Fruit fly (Drosophila melanogaster) whole organism, wandering third instar larva: ENCODE data around the gene Fur2.

Source experiments
- Abd-B ChIP-seq: fragments of >200 bp; optimal IDR thresholded peaks from 2 replicates; lab custom pipeline; 2017; ENCODE audit warnings: missing biosample characterization, missing genetic modification characterization
- CG32264 ChIP-seq: fragments of 200-800 bp; sonication (Bioruptor generic); optimal IDR thresholded peaks from 2 replicates; lab custom pipeline; 2016; ENCODE audit warnings: missing biosample characterization, missing genetic modification characterization
- CG9705 ChIP-seq: fragments of 200-800 bp; sonication (Bioruptor generic); optimal IDR thresholded peaks from 2 replicates; lab custom pipeline; 2018; ENCODE audit warnings: missing biosample characterization, mild to moderate bottlenecking, missing genetic modification characterization
- CrebA ChIP-seq: fragments of 200-800 bp; sonication (Bioruptor generic); optimal IDR thresholded peaks from 2 replicates; lab custom pipeline; 2016; ENCODE audit warnings: missing biosample characterization, mild to moderate bottlenecking, missing genetic modification characterization, borderline replicate concordance
- Dfd ChIP-seq: fragments of >200 bp; optimal IDR thresholded peaks from 2 replicates; lab custom pipeline; 2017; ENCODE audit warnings: missing biosample characterization, missing genetic modification characterization
- Dif ChIP-seq: fragments of 200-275, 200-300 bp; sonication (Bioruptor generic); optimal IDR thresholded peaks from 2 replicates; lab custom pipeline; 2018; ENCODE audit warnings: missing biosample characterization, missing genetic modification characterization; ENCODE audit not compliant: partially characterized antibody
- GATAd ChIP-seq: sonication (Bioruptor generic); optimal IDR thresholded peaks from 2 replicates; lab custom pipeline; 2016; ENCODE audit warnings: missing biosample characterization, missing genetic modification characterization
- HLH106 ChIP-seq: fragments of 200-800 bp; optimal IDR thresholded peaks from 3 replicates; lab custom pipeline; 2019; ENCODE audit warnings: missing biosample characterization, mild to moderate bottlenecking, missing genetic modification characterization, moderate library complexity
- Hnf4 ChIP-seq: fragments of 200-800 bp; sonication (Bioruptor generic); optimal IDR thresholded peaks from 2 replicates; lab custom pipeline; 2016; ENCODE audit warnings: missing biosample characterization, mild to moderate bottlenecking, missing genetic modification characterization
- Hr78 ChIP-seq: fragments of >200 bp; optimal IDR thresholded peaks from 2 replicates; lab custom pipeline; 2017; ENCODE audit warnings: missing biosample characterization, missing genetic modification characterization
- Hr83 ChIP-seq: fragments of 200-300 bp; sonication (Bioruptor generic); optimal IDR thresholded peaks from 2 replicates; lab custom pipeline; 2016; ENCODE audit warnings: missing biosample characterization, mild to moderate bottlenecking, missing genetic modification characterization, moderate library complexity; ENCODE audit not compliant: poor library complexity, severe bottlenecking
- Jra ChIP-seq: sonication (Bioruptor generic); optimal IDR thresholded peaks from 2 replicates; lab custom pipeline; 2016; ENCODE audit warnings: missing biosample characterization, missing genetic modification characterization
- Mio ChIP-seq: sonication (Bioruptor generic); optimal IDR thresholded peaks from 2 replicates; lab custom pipeline; 2016; ENCODE audit warnings: missing biosample characterization, missing genetic modification characterization
- Myc ChIP-seq: fragments of >200 bp; optimal IDR thresholded peaks from 2 replicates; lab custom pipeline; 2017
- N ChIP-seq: fragments of >200 bp; optimal IDR thresholded peaks from 2 replicates; lab custom pipeline; 2018; ENCODE audit warnings: missing biosample characterization, missing external identifiers, missing genetic modification characterization
- OdsH ChIP-seq: fragments of 200-800 bp; sonication (Bioruptor generic); optimal IDR thresholded peaks from 2 replicates; lab custom pipeline; 2016; ENCODE audit warnings: missing biosample characterization, mild to moderate bottlenecking, missing genetic modification characterization
- Rel ChIP-seq, 2 experiments: fragments of 200-800 bp; sonication (Bioruptor generic) in 1 of 2; optimal IDR thresholded peaks; 2 replicates in 1 of 2; 3 replicates in 1 of 2; lab custom pipeline; 2016 to 2019; ENCODE audit warnings: mild to moderate bottlenecking in 2 of 2, missing biosample characterization in 2 of 2, missing genetic modification characterization in 2 of 2, moderate library complexity in 1 of 2
- Sp1 ChIP-seq: fragments of 200-800 bp; sonication (Bioruptor generic); optimal IDR thresholded peaks from 3 replicates; lab custom pipeline; 2019; ENCODE audit warnings: missing biosample characterization, mild to moderate bottlenecking, missing genetic modification characterization, moderate library complexity
- Vsx2 ChIP-seq: fragments of 200-300, 225-300 bp; sonication (Bioruptor generic); optimal IDR thresholded peaks from 2 replicates; lab custom pipeline; 2018; ENCODE audit warnings: missing biosample characterization, missing genetic modification characterization; ENCODE audit not compliant: partially characterized antibody
- br ChIP-seq: fragments of 200-800 bp; sonication (Bioruptor generic); optimal IDR thresholded peaks from 2 replicates; lab custom pipeline; 2016; ENCODE audit warnings: missing biosample characterization, missing genetic modification characterization
- brk ChIP-seq: fragments of 200-800 bp; sonication (Bioruptor generic); optimal IDR thresholded peaks from 2 replicates; lab custom pipeline; 2016; ENCODE audit warnings: missing biosample characterization, mild to moderate bottlenecking, missing genetic modification characterization
- dl ChIP-seq, 2 experiments: fragments of 175-275, 200-275 bp in 1 of 2; fragments of 200-275 bp in 1 of 2; sonication (Bioruptor generic); optimal IDR thresholded peaks; lab custom pipeline; 2018; ENCODE audit warnings: mild to moderate bottlenecking in 2 of 2, missing biosample characterization in 2 of 2, missing genetic modification characterization in 2 of 2, moderate library complexity in 2 of 2; ENCODE audit not compliant: partially characterized antibody in 2 of 2, insufficient read depth in 1 of 2
- dmrt93B ChIP-seq: fragments of 200-800 bp; sonication (Bioruptor generic); optimal IDR thresholded peaks from 2 replicates; lab custom pipeline; 2018; ENCODE audit warnings: missing biosample characterization, mild to moderate bottlenecking, missing genetic modification characterization
- dsf ChIP-seq: sonication (Bioruptor generic); optimal IDR thresholded peaks from 2 replicates; lab custom pipeline; 2016; ENCODE audit warnings: missing biosample characterization, missing genetic modification characterization, borderline replicate concordance
- ey ChIP-seq: fragments of 200-800 bp; sonication (Bioruptor generic); optimal IDR thresholded peaks from 2 replicates; lab custom pipeline; 2016; ENCODE audit warnings: missing biosample characterization, missing genetic modification characterization
- foxo ChIP-seq, 2 experiments: fragments of 200-800 bp; sonication (Bioruptor generic); optimal IDR thresholded peaks; 2 replicates in 1 of 2; 3 replicates in 1 of 2; lab custom pipeline; 2016 to 2017; ENCODE audit warnings: missing biosample characterization in 2 of 2, missing genetic modification characterization in 2 of 2
- fru ChIP-seq: fragments of 200-800 bp; sonication (Bioruptor generic); optimal IDR thresholded peaks from 3 replicates; lab custom pipeline; 2016; ENCODE audit warnings: missing biosample characterization, mild to moderate bottlenecking, missing genetic modification characterization
- h ChIP-seq: fragments of 200-800 bp; sonication (Bioruptor generic); optimal IDR thresholded peaks from 3 replicates; lab custom pipeline; 2016; ENCODE audit warnings: missing biosample characterization, mild to moderate bottlenecking, missing genetic modification characterization
- jim ChIP-seq: fragments of 175-275, 200-325 bp; sonication (Bioruptor generic); optimal IDR thresholded peaks from 2 replicates; lab custom pipeline; 2016; ENCODE audit warnings: missing biosample characterization, mild to moderate bottlenecking, missing genetic modification characterization
- lola ChIP-seq: fragments of >200 bp; optimal IDR thresholded peaks from 2 replicates; lab custom pipeline; 2017; ENCODE audit warnings: missing biosample characterization, missing genetic modification characterization
- pan ChIP-seq: fragments of >200 bp; optimal IDR thresholded peaks from 2 replicates; lab custom pipeline; 2017
- psq ChIP-seq: fragments of 200-800 bp; sonication (Bioruptor generic); optimal IDR thresholded peaks from 3 replicates; lab custom pipeline; 2017; ENCODE audit warnings: missing biosample characterization, mild to moderate bottlenecking, missing genetic modification characterization, moderate library complexity
- rgr ChIP-seq: fragments of 200-800 bp; sonication (Bioruptor generic); optimal IDR thresholded peaks from 3 replicates; lab custom pipeline; 2016; ENCODE audit warnings: missing biosample characterization, mild to moderate bottlenecking, missing genetic modification characterization
- sage ChIP-seq: fragments of 200-800 bp; sonication (Bioruptor generic); optimal IDR thresholded peaks from 2 replicates; lab custom pipeline; 2016; ENCODE audit warnings: missing biosample characterization, mild to moderate bottlenecking, missing genetic modification characterization
- sv ChIP-seq: fragments of 200-800 bp; sonication (Bioruptor generic); optimal IDR thresholded peaks from 3 replicates; lab custom pipeline; 2016; ENCODE audit warnings: missing biosample characterization, missing genetic modification characterization
- tai ChIP-seq: sonication (Bioruptor generic); optimal IDR thresholded peaks from 2 replicates; lab custom pipeline; 2016; ENCODE audit warnings: missing biosample characterization, missing genetic modification characterization
- usp ChIP-seq: fragments of >200 bp; optimal IDR thresholded peaks from 2 replicates; lab custom pipeline; 2017; ENCODE audit warnings: missing biosample characterization, missing genetic modification characterization
- woc ChIP-seq: sonication (Bioruptor generic); optimal IDR thresholded peaks from 2 replicates; lab custom pipeline; 2016; ENCODE audit warnings: missing biosample characterization, mild to moderate bottlenecking, missing genetic modification characterization

Gene Fur2

dm6 chrX:16385942-16386392 lies 13.1 kb downstream of the Fur2 start (continued):
- peak; percentile 71 for TF ChIP-seq h
- TF ChIP-seq usp = no peak
- peak; percentile 41 for TF ChIP-seq dmrt93B
- TF ChIP-seq Myc (lab: Kevin White, UChicago) = no peak
- no peak for TF ChIP-seq N
- TF ChIP-seq pan (lab: Kevin White, UChicago) = no peak
- TF ChIP-seq br (GFP tag; lab: Kevin White, UChicago) = peak; percentile 43
- TF ChIP-seq lola (GFP tag; lab: Kevin White, UChicago) = no peak
- no peak for TF ChIP-seq sv (GFP tag; lab: Kevin White, UChicago)
- peak; percentile 50 for TF ChIP-seq Hr83 (GFP tag; lab: Kevin White, UChicago)

- TF ChIP-seq Sp1 (GFP tag; lab: Kevin White, UChicago) (peak; percentile 83), tai (no peak), pan (lab: Kevin White, UChicago) (no peak), CrebA (no peak), Vsx2 (GFP tag; lab: Kevin White, UChicago) (no peak), dmrt93B (peak; percentile 88), Abd-B (GFP tag; lab: Kevin White, UChicago) (peak; percentile 67), h (no peak), woc (GFP tag; lab: Kevin White, UChicago) (no peak), dl (GFP tag; optimal IDR thresholded peaks at IDR 0.05; lab: Kevin White, UChicago; ENCODE audit: insufficient read depth in 1 of 2, partially characterized antibody in 2 of 2) (no peak), ey (GFP tag; lab: Kevin White, UChicago) (peak; percentile 62), OdsH (GFP tag; lab: Kevin White, UChicago) (peak; percentile 44), Jra (GFP tag; lab: Kevin White, UChicago) (no peak), foxo (GFP tag; optimal IDR thresholded peaks at IDR 0.05; lab: Kevin White, UChicago) (no peak), GATAd (GFP tag; lab: Kevin White, UChicago) (no peak), Hr83 (GFP tag; lab: Kevin White, UChicago) (no peak), N (peak; percentile 82), fru (GFP tag; lab: Kevin White, UChicago) (no peak), Dif (no peak), jim (GFP tag; lab: Kevin White, UChicago) (no peak), Hnf4 (GFP tag; lab: Kevin White, UChicago) (no peak), rgr (GFP tag; lab: Kevin White, UChicago) (no peak), sv (GFP tag; lab: Kevin White, UChicago) (peak; percentile 50), CG9705 (GFP tag; lab: Kevin White, UChicago) (peak; percentile 70), Mio (no peak), sage (GFP tag; lab: Kevin White, UChicago) (no peak), br (GFP tag; lab: Kevin White, UChicago) (no peak), Myc (lab: Kevin White, UChicago) (no peak), lola (GFP tag; lab: Kevin White, UChicago) (no peak), dsf (GFP tag; lab: Kevin White, UChicago) (no peak), HLH106 (peak; percentile 94), Dfd (GFP tag; lab: Kevin White, UChicago) (no peak), CG32264 (GFP tag; lab: Kevin White, UChicago) (no peak), Hr78 (GFP tag; lab: Kevin White, UChicago) (peak; percentile 58), psq (GFP tag; lab: Kevin White, UChicago) (peak; percentile 71), usp (no peak), brk (GFP tag; lab: Kevin White, UChicago) (no peak), Rel (GFP tag; optimal IDR thresholded peaks at IDR 0.05; lab: Kevin White, UChicago) (peak; percentile 26), Rel (tag; optimal IDR thresholded peaks at IDR 0.05; lab: Kevin White, UChicago) (no peak)
Observed at dm6 chrX:16391397-16391796, 18.5 kb downstream of the Fur2 start, which contains the start of the genes TH1 and mei-41. TH1 (minus strand) TSS chrX:16391438. mei-41 (plus strand) TSS chrX:16391698.
